Fruit fly (Drosophila melanogaster) whole organism, embryonic: Measurements from ENCODE around the gene Vha55.

Source experiments
- CG10543 ChIP-seq: fragments of 200-800 bp; sonication (Bioruptor generic); optimal IDR thresholded peaks from 3 replicates; lab custom pipeline; 2017; ENCODE audit warnings: missing biosample characterization, mild to moderate bottlenecking, missing genetic modification characterization, moderate library complexity
- CG10565 ChIP-seq: fragments of 200-800 bp; sonication (Bioruptor generic); optimal IDR thresholded peaks from 3 replicates; lab custom pipeline; 2016; ENCODE audit warnings: missing biosample characterization, mild to moderate bottlenecking, missing genetic modification characterization
- CG10654 ChIP-seq: fragments of 200-800 bp; sonication (Bioruptor generic); optimal IDR thresholded peaks from 2 replicates; lab custom pipeline; 2016; ENCODE audit warnings: missing biosample characterization, missing genetic modification characterization
- CG10959 ChIP-seq: fragments of 200-800 bp; sonication (Bioruptor generic); IDR thresholded peaks from 2 replicates; pipeline ENCODE4 v1.3.6; 2022; ENCODE audit warnings: missing biosample characterization, missing genetic modification characterization
- CG11247 ChIP-seq: fragments of 200-800 bp; sonication (Bioruptor generic); IDR thresholded peaks from 2 replicates; pipeline ENCODE4 v1.3.6; 2022; ENCODE audit warnings: missing biosample characterization, missing genetic modification characterization
- CG11398 ChIP-seq: fragments of 200-800 bp; sonication (Bioruptor generic); optimal IDR thresholded peaks from 2 replicates; lab custom pipeline; 2016; ENCODE audit warnings: missing biosample characterization, missing genetic modification characterization
- CG12769 ChIP-seq: fragments of 200-800 bp; sonication (Bioruptor generic); optimal IDR thresholded peaks from 2 replicates; lab custom pipeline; 2019; ENCODE audit warnings: missing biosample characterization, mild to moderate bottlenecking, missing genetic modification characterization, moderate library complexity
- CG14014 ChIP-seq: fragments of 200-800 bp; sonication (Bioruptor generic); IDR thresholded peaks from 2 replicates; pipeline ENCODE4 v1.3.6; 2022; ENCODE audit warnings: missing biosample characterization, missing genetic modification characterization
- CG16863 ChIP-seq: fragments of 200-800 bp; sonication (Bioruptor generic); optimal IDR thresholded peaks from 3 replicates; lab custom pipeline; 2016; ENCODE audit warnings: missing biosample characterization, missing genetic modification characterization
- CG17186 ChIP-seq: fragments of 200-800 bp; sonication (Bioruptor generic); optimal IDR thresholded peaks from 3 replicates; lab custom pipeline; 2017; ENCODE audit warnings: missing biosample characterization, missing genetic modification reagents, missing genetic modification characterization
- CG17568 ChIP-seq: fragments of 200-800 bp; sonication (Bioruptor generic); optimal IDR thresholded peaks from 2 replicates; lab custom pipeline; 2018; ENCODE audit warnings: missing biosample characterization, mild to moderate bottlenecking, missing genetic modification characterization, moderate library complexity
- CG2129 ChIP-seq: fragments of 200-800 bp; sonication (Bioruptor generic); IDR thresholded peaks from 2 replicates; pipeline ENCODE4 v1.3.6; 2022; ENCODE audit warnings: missing biosample characterization, missing genetic modification characterization; ENCODE audit not compliant: partially characterized antibody
- CG2678 ChIP-seq: fragments of 200-800 bp; sonication (Bioruptor generic); optimal IDR thresholded peaks from 3 replicates; lab custom pipeline; 2019; ENCODE audit warnings: missing biosample characterization, mild to moderate bottlenecking, missing genetic modification characterization, moderate library complexity
- CG31388 ChIP-seq: fragments of 200-800 bp; sonication (Bioruptor generic); optimal IDR thresholded peaks from 2 replicates; lab custom pipeline; 2016; ENCODE audit warnings: missing biosample characterization, missing genetic modification characterization
- CG33557 ChIP-seq: fragments of 200-800 bp; sonication (Bioruptor generic); optimal IDR thresholded peaks from 2 replicates; lab custom pipeline; 2019; ENCODE audit warnings: missing biosample characterization, mild to moderate bottlenecking, missing genetic modification characterization, moderate library complexity
- CG3407 ChIP-seq: fragments of 200-800 bp; sonication (Bioruptor generic); optimal IDR thresholded peaks from 2 replicates; lab custom pipeline; 2018; ENCODE audit warnings: missing biosample characterization, mild to moderate bottlenecking, missing genetic modification characterization
- CG4282 ChIP-seq: fragments of 200-800 bp; sonication (Bioruptor generic); optimal IDR thresholded peaks from 2 replicates; lab custom pipeline; 2016; ENCODE audit warnings: missing biosample characterization, missing genetic modification characterization
- CG4424 ChIP-seq: fragments of 200-800 bp; sonication (Bioruptor generic); optimal IDR thresholded peaks from 3 replicates; lab custom pipeline; 2016; ENCODE audit warnings: missing biosample characterization, missing genetic modification characterization
- CG6854 ChIP-seq: fragments of 200-800 bp; sonication (Bioruptor generic); optimal IDR thresholded peaks from 3 replicates; lab custom pipeline; 2017; ENCODE audit warnings: missing biosample characterization, mild to moderate bottlenecking, missing genetic modification characterization
- CG7372 ChIP-seq: fragments of 200-800 bp; sonication (Bioruptor generic); IDR thresholded peaks from 2 replicates; pipeline ENCODE4 v1.3.6; 2022; ENCODE audit warnings: missing biosample characterization, missing genetic modification characterization
- CG8290 ChIP-seq, 3 experiments: fragments of 200-800 bp; sonication (Bioruptor generic); optimal IDR thresholded peaks; 2 replicates each; lab custom pipeline; 2016 to 2019; ENCODE audit warnings: missing biosample characterization in 3 of 3, missing genetic modification characterization in 3 of 3, mild to moderate bottlenecking in 2 of 3, moderate library complexity in 1 of 3
- Deaf1 ChIP-seq: fragments of 200-800 bp; optimal IDR thresholded peaks from 3 replicates; lab custom pipeline; 2019; ENCODE audit warnings: missing biosample characterization, mild to moderate bottlenecking, missing genetic modification characterization, moderate library complexity
- Dp ChIP-seq: fragments of 200-800 bp; sonication (Bioruptor generic); optimal IDR thresholded peaks from 2 replicates; lab custom pipeline; 2018; ENCODE audit warnings: missing biosample characterization, mild to moderate bottlenecking, missing genetic modification characterization, moderate library complexity
- Eip74EF ChIP-seq, 2 experiments: fragments of 200-800 bp in 1 of 2; fragments of >200 bp in 1 of 2; sonication (Bioruptor generic) in 1 of 2; optimal IDR thresholded peaks; 2 replicates each; lab custom pipeline; 2017 to 2019; ENCODE audit warnings: missing biosample characterization in 2 of 2, missing genetic modification characterization in 2 of 2, mild to moderate bottlenecking in 1 of 2, moderate library complexity in 1 of 2
- Ets65A ChIP-seq: fragments of 200-800 bp; sonication (Bioruptor generic); peaks from one replicate; lab custom pipeline; 2016; ENCODE audit warnings: missing biosample characterization, missing genetic modification characterization
- Gsc ChIP-seq: fragments of 200-800 bp; sonication (Bioruptor generic); IDR thresholded peaks from 2 replicates; pipeline ENCODE4 v1.3.6; 2022; ENCODE audit warnings: missing biosample characterization, missing genetic modification characterization
- HLHmδ ChIP-seq: fragments of 200-800 bp; sonication (Bioruptor generic); optimal IDR thresholded peaks from 2 replicates; lab custom pipeline; 2018; ENCODE audit warnings: missing biosample characterization, mild to moderate bottlenecking, missing genetic modification characterization, moderate library complexity
- HmgD ChIP-seq: fragments of 200-800 bp; sonication (Bioruptor generic); optimal IDR thresholded peaks from 3 replicates; lab custom pipeline; 2016; ENCODE audit warnings: missing biosample characterization, missing genetic modification characterization
- Lpt ChIP-seq: fragments of >200 bp; optimal IDR thresholded peaks from 2 replicates; lab custom pipeline; 2018; ENCODE audit warnings: missing biosample characterization, missing genetic modification characterization
- MBD-R2 ChIP-seq: fragments of 200-800 bp; sonication (Bioruptor generic); IDR thresholded peaks from 2 replicates; pipeline ENCODE4 v1.3.6; 2022; ENCODE audit warnings: missing biosample characterization, missing genetic modification characterization
- Med ChIP-seq: fragments of 200-800 bp; sonication (Bioruptor generic); peaks from one replicate; lab custom pipeline; 2016; ENCODE audit warnings: missing biosample characterization, missing genetic modification characterization, mild to moderate bottlenecking, inconsistent platforms, moderate library complexity
- Nf-YC ChIP-seq: fragments of 200-800 bp; optimal IDR thresholded peaks from 3 replicates; lab custom pipeline; 2019; ENCODE audit warnings: missing biosample characterization, mild to moderate bottlenecking, missing genetic modification characterization, moderate library complexity
- PHDP ChIP-seq: fragments of 200-800 bp; sonication (Bioruptor generic); optimal IDR thresholded peaks from 3 replicates; lab custom pipeline; 2018; ENCODE audit warnings: missing biosample characterization, mild to moderate bottlenecking, missing genetic modification characterization, moderate library complexity
- Poxn ChIP-seq: fragments of 200-800 bp; sonication (Bioruptor generic); IDR thresholded peaks from 2 replicates; pipeline ENCODE4 v1.3.6; 2022; ENCODE audit warnings: missing biosample characterization, missing genetic modification characterization
- Rx ChIP-seq: fragments of 200-800 bp; sonication (Bioruptor generic); IDR thresholded peaks from 2 replicates; pipeline ENCODE4 v1.3.6; 2022; ENCODE audit warnings: missing biosample characterization, missing genetic modification characterization
- amos ChIP-seq: fragments of 200-800 bp; sonication (Bioruptor generic); IDR thresholded peaks from 2 replicates; pipeline ENCODE4 v1.3.6; 2022; ENCODE audit warnings: missing biosample characterization, missing genetic modification characterization; ENCODE audit not compliant: partially characterized antibody
- cas ChIP-seq: fragments of 200-800 bp; sonication (Bioruptor generic); IDR thresholded peaks from 2 replicates; pipeline ENCODE4 v1.3.6; 2022; ENCODE audit warnings: missing biosample characterization, missing genetic modification characterization
- chn ChIP-seq: fragments of 200-800 bp; sonication (Bioruptor generic); optimal IDR thresholded peaks from 2 replicates; lab custom pipeline; 2016; ENCODE audit warnings: missing biosample characterization, missing genetic modification characterization
- gcm ChIP-seq: fragments of 200-800 bp; sonication (Bioruptor generic); optimal IDR thresholded peaks from 2 replicates; lab custom pipeline; 2019; ENCODE audit warnings: missing biosample characterization, mild to moderate bottlenecking, missing genetic modification characterization, moderate library complexity
- gro ChIP-seq: fragments of 200-800 bp; sonication (Bioruptor generic); optimal IDR thresholded peaks from 2 replicates; lab custom pipeline; 2016; ENCODE audit warnings: missing biosample characterization, missing genetic modification characterization
- hb ChIP-seq: fragments of 200-800 bp; sonication (Bioruptor generic); IDR thresholded peaks from 3 replicates; pipeline ENCODE4 v1.3.6; 2022; ENCODE audit warnings: missing biosample characterization, missing genetic modification characterization; ENCODE audit not compliant: partially characterized antibody
- kah ChIP-seq: fragments of 200-800 bp; sonication (Bioruptor generic); optimal IDR thresholded peaks from 2 replicates; lab custom pipeline; 2018; ENCODE audit warnings: missing biosample characterization, mild to moderate bottlenecking, missing genetic modification characterization
- nerfin-2 ChIP-seq: fragments of 200-800 bp; sonication (Bioruptor generic); IDR thresholded peaks from 2 replicates; pipeline ENCODE4 v1.3.6; 2022; ENCODE audit warnings: missing biosample characterization, missing genetic modification characterization; ENCODE audit not compliant: partially characterized antibody
- p53 ChIP-seq: fragments of 200-800 bp; sonication (Bioruptor generic); optimal IDR thresholded peaks from 2 replicates; lab custom pipeline; 2016; ENCODE audit warnings: missing biosample characterization, missing genetic modification characterization
- pan ChIP-seq, 4 experiments: fragments of >200 bp in 3 of 4; fragments of 200-800 bp in 1 of 4; sonication (Bioruptor generic) in 1 of 4; optimal IDR thresholded peaks in 3 of 4; IDR thresholded peaks in 1 of 4; 2 replicates each; pipeline versions ENCODE4 v1.3.6 to Lab custom; 2017 to 2022; ENCODE audit warnings: missing biosample characterization in 2 of 4, missing genetic modification characterization in 2 of 4, mixed read lengths in 1 of 4
- slou ChIP-seq: fragments of 200-800 bp; sonication (Bioruptor generic); optimal IDR thresholded peaks from 3 replicates; lab custom pipeline; 2016; ENCODE audit warnings: missing biosample characterization, missing genetic modification characterization
- tap ChIP-seq: fragments of 200-800 bp; optimal IDR thresholded peaks from 3 replicates; lab custom pipeline; 2019; ENCODE audit warnings: missing biosample characterization, mild to moderate bottlenecking, missing genetic modification characterization, moderate library complexity
- vfl ChIP-seq: fragments of 200-800 bp; sonication (Bioruptor generic); optimal IDR thresholded peaks from 2 replicates; lab custom pipeline; 2016; ENCODE audit warnings: missing biosample characterization, missing genetic modification characterization
- wek ChIP-seq: fragments of 200-800 bp; sonication (Bioruptor generic); optimal IDR thresholded peaks from 3 replicates; lab custom pipeline; 2018; ENCODE audit warnings: missing biosample characterization, mild to moderate bottlenecking, missing genetic modification characterization, moderate library complexity

Gene Vha55

dm6 chr3R:12595187-12595889 lies 32.3 kb downstream of the Vha55 start, which contains the start of gene Octbeta2R (continued):
- TF ChIP-seq CG4424 (GFP tag; lab: Kevin White, UChicago) (no peak), pan (optimal IDR thresholded peaks at IDR 0.05; lab: Kevin White, UChicago) (no peak), pan (GFP tag; optimal IDR thresholded peaks at IDR 0.05 in 1 of 2, IDR thresholded peaks at IDR 0.05 in 1 of 2) (no peak), Nf-YC (tag; lab: Kevin White, UChicago) (peak; percentile 26), cas (GFP tag; lab: Robert Waterston, UW) (no peak), tap (tag; lab: Kevin White, UChicago) (no peak), CG10565 (no peak), MBD-R2 (GFP tag; lab: Robert Waterston, UW) (no peak), CG31388 (GFP tag; lab: Kevin White, UChicago) (no peak), Eip74EF (GFP tag; optimal IDR thresholded peaks at IDR 0.05; lab: Kevin White, UChicago) (no peak), Gsc (GFP tag; lab: Robert Waterston, UW) (no peak), CG4282 (no peak), CG17186 (no peak), slou (GFP tag; lab: Kevin White, UChicago) (no peak), HLHmδ (GFP tag; lab: Kevin White, UChicago) (no peak), CG12769 (tag; lab: Kevin White, UChicago) (peak; percentile 22), wek (GFP tag; lab: Kevin White, UChicago) (no peak), Poxn (GFP tag; lab: Robert Waterston, UW) (no peak), CG11398 (GFP tag; lab: Kevin White, UChicago) (no peak), Ets65A (GFP tag; lab: Kevin White, UChicago) (peak; percentile 56), Lpt (GFP tag; lab: Kevin White, UChicago) (no peak), CG16863 (no peak), CG10959 (GFP tag; lab: Robert Waterston, UW) (no peak), vfl (no peak), CG11247 (GFP tag; lab: Robert Waterston, UW) (no peak), Deaf1 (tag; lab: Kevin White, UChicago) (peak; percentile 95), Med (peak; percentile 78), CG2678 (tag; lab: Kevin White, UChicago) (no peak), CG3407 (GFP tag; lab: Kevin White, UChicago) (no peak), CG17568 (GFP tag; lab: Kevin White, UChicago) (no peak), Dp (GFP tag; lab: Kevin White, UChicago) (no peak), HmgD (GFP tag; lab: Kevin White, UChicago) (no peak), amos (peak; percentile 5; the same call in 1 of the 2 replicates), nerfin-2 (no peak), CG10654 (GFP tag; lab: Kevin White, UChicago) (no peak), CG14014 (GFP tag; lab: Robert Waterston, UW) (no peak), CG8290 (GFP tag; optimal IDR thresholded peaks at IDR 0.05; lab: Kevin White, UChicago) (no peak), CG8290 (tag; optimal IDR thresholded peaks at IDR 0.05; lab: Kevin White, UChicago) (no peak), chn (GFP tag; lab: Kevin White, UChicago) (no peak), kah (GFP tag; lab: Kevin White, UChicago) (no peak), CG2129 (GFP tag; lab: Robert Waterston, UW) (no peak), gro (GFP tag; lab: Kevin White, UChicago) (no peak), p53 (GFP tag; lab: Kevin White, UChicago) (no peak), Rx (GFP tag; lab: Robert Waterston, UW) (no peak), hb (GFP tag; lab: Robert Waterston, UW) (no peak), PHDP (no peak), CG6854 (GFP tag; lab: Kevin White, UChicago) (no peak), CG10543 (GFP tag; lab: Kevin White, UChicago) (peak; percentile 51), CG33557 (GFP tag; lab: Kevin White, UChicago) (no peak), gcm (GFP tag; lab: Kevin White, UChicago) (no peak), CG7372 (peak; percentile 91)
